Fruit fly (Drosophila melanogaster) whole organism, wandering third instar larva: Measurements from ENCODE around the gene Pka-C1.

Source experiments
- CG32264 ChIP-seq: fragments of 200-800 bp; sonication (Bioruptor generic); optimal IDR thresholded peaks from 2 replicates; lab custom pipeline; 2016; ENCODE audit warnings: missing biosample characterization, missing genetic modification characterization
- CG9705 ChIP-seq: fragments of 200-800 bp; sonication (Bioruptor generic); optimal IDR thresholded peaks from 2 replicates; lab custom pipeline; 2018; ENCODE audit warnings: missing biosample characterization, mild to moderate bottlenecking, missing genetic modification characterization
- CrebA ChIP-seq: fragments of 200-800 bp; sonication (Bioruptor generic); optimal IDR thresholded peaks from 2 replicates; lab custom pipeline; 2016; ENCODE audit warnings: missing biosample characterization, mild to moderate bottlenecking, missing genetic modification characterization, borderline replicate concordance
- Dfd ChIP-seq: fragments of >200 bp; optimal IDR thresholded peaks from 2 replicates; lab custom pipeline; 2017; ENCODE audit warnings: missing biosample characterization, missing genetic modification characterization
- Dif ChIP-seq: fragments of 200-275, 200-300 bp; sonication (Bioruptor generic); optimal IDR thresholded peaks from 2 replicates; lab custom pipeline; 2018; ENCODE audit warnings: missing biosample characterization, missing genetic modification characterization; ENCODE audit not compliant: partially characterized antibody
- HLH106 ChIP-seq: fragments of 200-800 bp; optimal IDR thresholded peaks from 3 replicates; lab custom pipeline; 2019; ENCODE audit warnings: missing biosample characterization, mild to moderate bottlenecking, missing genetic modification characterization, moderate library complexity
- Hnf4 ChIP-seq: fragments of 200-800 bp; sonication (Bioruptor generic); optimal IDR thresholded peaks from 2 replicates; lab custom pipeline; 2016; ENCODE audit warnings: missing biosample characterization, mild to moderate bottlenecking, missing genetic modification characterization
- Hr78 ChIP-seq: fragments of >200 bp; optimal IDR thresholded peaks from 2 replicates; lab custom pipeline; 2017; ENCODE audit warnings: missing biosample characterization, missing genetic modification characterization
- Hr83 ChIP-seq: fragments of 200-300 bp; sonication (Bioruptor generic); optimal IDR thresholded peaks from 2 replicates; lab custom pipeline; 2016; ENCODE audit warnings: missing biosample characterization, mild to moderate bottlenecking, missing genetic modification characterization, moderate library complexity; ENCODE audit not compliant: poor library complexity, severe bottlenecking
- Jra ChIP-seq: sonication (Bioruptor generic); optimal IDR thresholded peaks from 2 replicates; lab custom pipeline; 2016; ENCODE audit warnings: missing biosample characterization, missing genetic modification characterization
- Myc ChIP-seq: fragments of >200 bp; optimal IDR thresholded peaks from 2 replicates; lab custom pipeline; 2017
- N ChIP-seq: fragments of >200 bp; optimal IDR thresholded peaks from 2 replicates; lab custom pipeline; 2018; ENCODE audit warnings: missing biosample characterization, missing external identifiers, missing genetic modification characterization
- OdsH ChIP-seq: fragments of 200-800 bp; sonication (Bioruptor generic); optimal IDR thresholded peaks from 2 replicates; lab custom pipeline; 2016; ENCODE audit warnings: missing biosample characterization, mild to moderate bottlenecking, missing genetic modification characterization
- Rel ChIP-seq, 2 experiments: fragments of 200-800 bp; sonication (Bioruptor generic) in 1 of 2; optimal IDR thresholded peaks; 2 replicates in 1 of 2; 3 replicates in 1 of 2; lab custom pipeline; 2016 to 2019; ENCODE audit warnings: mild to moderate bottlenecking in 2 of 2, missing biosample characterization in 2 of 2, missing genetic modification characterization in 2 of 2, moderate library complexity in 1 of 2
- Vsx2 ChIP-seq: fragments of 200-300, 225-300 bp; sonication (Bioruptor generic); optimal IDR thresholded peaks from 2 replicates; lab custom pipeline; 2018; ENCODE audit warnings: missing biosample characterization, missing genetic modification characterization; ENCODE audit not compliant: partially characterized antibody
- br ChIP-seq: fragments of 200-800 bp; sonication (Bioruptor generic); optimal IDR thresholded peaks from 2 replicates; lab custom pipeline; 2016; ENCODE audit warnings: missing biosample characterization, missing genetic modification characterization
- brk ChIP-seq: fragments of 200-800 bp; sonication (Bioruptor generic); optimal IDR thresholded peaks from 2 replicates; lab custom pipeline; 2016; ENCODE audit warnings: missing biosample characterization, mild to moderate bottlenecking, missing genetic modification characterization
- dl ChIP-seq, 2 experiments: fragments of 175-275, 200-275 bp in 1 of 2; fragments of 200-275 bp in 1 of 2; sonication (Bioruptor generic); optimal IDR thresholded peaks; lab custom pipeline; 2018; ENCODE audit warnings: mild to moderate bottlenecking in 2 of 2, missing biosample characterization in 2 of 2, missing genetic modification characterization in 2 of 2, moderate library complexity in 2 of 2; ENCODE audit not compliant: partially characterized antibody in 2 of 2, insufficient read depth in 1 of 2
- dmrt93B ChIP-seq: fragments of 200-800 bp; sonication (Bioruptor generic); optimal IDR thresholded peaks from 2 replicates; lab custom pipeline; 2018; ENCODE audit warnings: missing biosample characterization, mild to moderate bottlenecking, missing genetic modification characterization
- dsf ChIP-seq: sonication (Bioruptor generic); optimal IDR thresholded peaks from 2 replicates; lab custom pipeline; 2016; ENCODE audit warnings: missing biosample characterization, missing genetic modification characterization, borderline replicate concordance
- ey ChIP-seq: fragments of 200-800 bp; sonication (Bioruptor generic); optimal IDR thresholded peaks from 2 replicates; lab custom pipeline; 2016; ENCODE audit warnings: missing biosample characterization, missing genetic modification characterization
- fru ChIP-seq: fragments of 200-800 bp; sonication (Bioruptor generic); optimal IDR thresholded peaks from 3 replicates; lab custom pipeline; 2016; ENCODE audit warnings: missing biosample characterization, mild to moderate bottlenecking, missing genetic modification characterization
- h ChIP-seq: fragments of 200-800 bp; sonication (Bioruptor generic); optimal IDR thresholded peaks from 3 replicates; lab custom pipeline; 2016; ENCODE audit warnings: missing biosample characterization, mild to moderate bottlenecking, missing genetic modification characterization
- jim ChIP-seq: fragments of 175-275, 200-325 bp; sonication (Bioruptor generic); optimal IDR thresholded peaks from 2 replicates; lab custom pipeline; 2016; ENCODE audit warnings: missing biosample characterization, mild to moderate bottlenecking, missing genetic modification characterization
- lola ChIP-seq: fragments of >200 bp; optimal IDR thresholded peaks from 2 replicates; lab custom pipeline; 2017; ENCODE audit warnings: missing biosample characterization, missing genetic modification characterization
- pan ChIP-seq: fragments of >200 bp; optimal IDR thresholded peaks from 2 replicates; lab custom pipeline; 2017
- psq ChIP-seq: fragments of 200-800 bp; sonication (Bioruptor generic); optimal IDR thresholded peaks from 3 replicates; lab custom pipeline; 2017; ENCODE audit warnings: missing biosample characterization, mild to moderate bottlenecking, missing genetic modification characterization, moderate library complexity
- rgr ChIP-seq: fragments of 200-800 bp; sonication (Bioruptor generic); optimal IDR thresholded peaks from 3 replicates; lab custom pipeline; 2016; ENCODE audit warnings: missing biosample characterization, mild to moderate bottlenecking, missing genetic modification characterization
- sage ChIP-seq: fragments of 200-800 bp; sonication (Bioruptor generic); optimal IDR thresholded peaks from 2 replicates; lab custom pipeline; 2016; ENCODE audit warnings: missing biosample characterization, mild to moderate bottlenecking, missing genetic modification characterization
- tai ChIP-seq: sonication (Bioruptor generic); optimal IDR thresholded peaks from 2 replicates; lab custom pipeline; 2016; ENCODE audit warnings: missing biosample characterization, missing genetic modification characterization
- usp ChIP-seq: fragments of >200 bp; optimal IDR thresholded peaks from 2 replicates; lab custom pipeline; 2017; ENCODE audit warnings: missing biosample characterization, missing genetic modification characterization
- woc ChIP-seq: sonication (Bioruptor generic); optimal IDR thresholded peaks from 2 replicates; lab custom pipeline; 2016; ENCODE audit warnings: missing biosample characterization, mild to moderate bottlenecking, missing genetic modification characterization

Pka-C1 gene

DNA sequence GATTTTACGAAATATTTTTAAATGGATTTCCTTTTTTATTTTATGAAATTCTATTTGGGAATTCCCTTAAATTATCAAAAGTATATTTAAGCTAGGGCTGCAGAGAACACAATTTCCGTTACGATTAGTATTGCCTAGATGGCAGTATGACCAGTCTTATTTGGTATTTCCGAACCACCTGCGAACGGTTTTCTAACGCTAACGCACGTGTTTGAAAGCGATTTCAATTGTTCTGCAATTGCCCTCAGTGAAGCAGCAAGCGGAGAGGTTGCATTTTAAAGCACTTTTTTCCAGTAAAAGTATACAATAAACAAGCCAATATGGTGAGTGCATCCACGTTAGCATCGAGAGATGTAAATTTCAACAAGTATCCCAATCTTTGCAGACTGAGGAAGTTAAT, 518 bp upstream of the Pka-C1 start, which contains the start of gene hoip:
TSS of gene hoip (plus strand) at position 177 of the 400 bp plus-strand sequence.
- no peak for TF ChIP-seq Hr83 (GFP tag; lab: Kevin White, UChicago)
- TF ChIP-seq Rel (GFP tag; optimal IDR thresholded peaks at IDR 0.05; lab: Kevin White, UChicago) = no peak
- TF ChIP-seq Rel (tag; optimal IDR thresholded peaks at IDR 0.05; lab: Kevin White, UChicago) = peak; percentile 63
- no peak for TF ChIP-seq woc (GFP tag; lab: Kevin White, UChicago)
- no peak for TF ChIP-seq Dif (GFP tag; lab: Kevin White, UChicago)
- no peak for TF ChIP-seq fru
- no peak for TF ChIP-seq pan
- no peak for TF ChIP-seq ey (GFP tag; lab: Kevin White, UChicago)
- peak; percentile 14 for TF ChIP-seq Hnf4 (GFP tag; lab: Kevin White, UChicago)
- no peak for TF ChIP-seq lola (GFP tag; lab: Kevin White, UChicago)
- no peak for TF ChIP-seq psq (GFP tag; lab: Kevin White, UChicago)
- no peak for TF ChIP-seq N (GFP tag; lab: Kevin White, UChicago)
- no peak for TF ChIP-seq tai (GFP tag; lab: Kevin White, UChicago)
- TF ChIP-seq Vsx2 = no peak
- no peak for TF ChIP-seq Hr78
- no peak for TF ChIP-seq CG9705 (GFP tag; lab: Kevin White, UChicago)
- peak; percentile 43 for TF ChIP-seq brk (GFP tag; lab: Kevin White, UChicago)
- no peak for TF ChIP-seq dl (GFP tag; optimal IDR thresholded peaks at IDR 0.05; lab: Kevin White, UChicago; ENCODE audit: insufficient read depth in 1 of 2, partially characterized antibody in 2 of 2)

DNA sequence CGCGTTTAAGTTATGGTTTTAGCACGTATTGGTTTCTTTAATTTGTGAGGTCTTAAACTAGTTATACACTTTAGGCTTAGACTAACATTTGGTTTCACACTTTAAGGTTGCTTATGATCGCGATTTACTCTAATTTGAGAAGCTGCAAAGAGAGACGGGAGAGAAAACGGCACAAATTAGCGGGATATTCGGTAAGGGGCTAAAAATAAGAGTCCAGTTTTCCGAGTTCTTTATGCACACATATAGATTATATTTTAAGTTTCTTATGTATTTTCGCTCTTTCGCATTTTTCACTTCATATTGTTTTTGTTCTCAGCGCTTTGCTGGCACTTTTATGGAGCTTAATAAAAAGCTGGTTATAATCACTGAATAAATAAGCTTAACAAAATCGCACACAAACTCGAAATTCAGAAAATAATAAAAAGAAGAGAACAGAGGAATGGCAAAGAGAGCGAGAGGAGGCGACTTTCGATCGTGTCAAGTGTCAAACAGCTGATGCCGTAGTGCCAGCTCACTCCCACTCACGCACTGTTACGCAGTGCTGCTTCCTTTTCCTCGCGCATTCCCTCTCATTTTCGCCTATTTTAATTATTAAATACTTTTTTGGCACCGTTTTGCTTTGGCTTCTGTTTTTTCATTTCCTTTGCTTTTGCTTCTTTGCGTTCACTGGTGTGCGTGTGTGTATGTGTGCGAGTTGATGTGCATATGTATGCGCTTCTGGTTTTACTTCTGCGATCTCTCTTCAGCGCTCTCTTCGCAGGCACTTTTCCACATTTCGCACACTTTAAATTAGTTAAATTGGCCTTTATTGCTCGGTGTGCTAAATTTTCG, 790 bp downstream of the Pka-C1 start:
- no peak for TF ChIP-seq dsf (GFP tag; lab: Kevin White, UChicago)
- TF ChIP-seq dmrt93B (GFP tag; lab: Kevin White, UChicago) = no peak
- TF ChIP-seq sage (GFP tag; lab: Kevin White, UChicago) = peak; percentile 73
- no peak for TF ChIP-seq usp
- peak; percentile 83 for TF ChIP-seq N (GFP tag; lab: Kevin White, UChicago)
- TF ChIP-seq Dif (GFP tag; lab: Kevin White, UChicago) = peak; percentile 10
- peak; percentile 37 for TF ChIP-seq brk (GFP tag; lab: Kevin White, UChicago)
- TF ChIP-seq br (GFP tag; lab: Kevin White, UChicago) = peak; percentile 45
- no peak for TF ChIP-seq h
- TF ChIP-seq rgr = peak; percentile 17
- TF ChIP-seq Hr78 = no peak
- TF ChIP-seq CrebA (GFP tag; lab: Kevin White, UChicago) = no peak
- TF ChIP-seq CG32264 (GFP tag; lab: Kevin White, UChicago) = peak; percentile 49
- peak; percentile 78 for TF ChIP-seq psq (GFP tag; lab: Kevin White, UChicago)
- peak; percentile 9 for TF ChIP-seq Rel (GFP tag; optimal IDR thresholded peaks at IDR 0.05; lab: Kevin White, UChicago)
- TF ChIP-seq Rel (tag; optimal IDR thresholded peaks at IDR 0.05; lab: Kevin White, UChicago) = no peak
- no peak for TF ChIP-seq pan

DNA sequence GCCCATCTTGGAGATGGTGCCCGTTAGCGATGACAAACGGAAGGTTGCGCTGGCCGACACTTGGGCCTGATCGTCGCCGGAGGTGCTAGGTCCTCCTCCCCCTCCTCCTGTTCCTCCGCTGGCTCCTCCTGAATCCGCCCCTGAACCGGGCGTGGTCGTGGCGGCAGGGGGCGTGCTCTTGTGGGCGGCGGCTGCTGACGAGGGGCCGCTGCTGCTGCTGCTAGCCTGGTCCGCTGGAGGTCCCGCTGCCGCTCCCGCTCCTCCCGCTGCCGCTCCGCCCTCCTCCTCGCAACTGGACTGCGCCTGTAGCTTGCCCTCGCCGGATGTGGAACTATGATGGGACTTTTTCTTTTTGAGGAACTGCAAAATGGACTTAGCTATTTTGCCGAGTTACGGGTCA, 1.5 kb downstream of the Pka-C1 start:
- TF ChIP-seq Dfd = peak; percentile 92
- no peak for TF ChIP-seq tai (GFP tag; lab: Kevin White, UChicago)
- TF ChIP-seq, all 38 proteins: peak for 1

DNA sequence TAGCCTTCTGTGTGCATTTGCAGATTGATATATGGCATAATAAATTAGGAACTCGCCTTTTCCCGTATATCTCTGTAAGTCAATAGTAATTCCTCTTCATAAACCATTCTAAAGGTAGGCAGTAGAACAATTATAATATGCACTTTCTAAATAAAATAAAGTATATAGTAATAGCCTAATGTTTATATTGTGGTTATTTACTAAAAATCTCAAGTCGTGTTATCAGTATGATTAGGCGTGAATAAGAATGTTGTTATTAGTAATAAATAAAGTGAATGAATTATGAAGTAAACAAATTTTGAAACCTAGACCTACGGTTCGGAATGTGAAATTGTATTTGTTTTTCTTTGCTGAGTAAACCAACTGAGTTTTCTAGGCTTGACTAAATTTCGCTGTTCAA, 3.4 kb downstream of the Pka-C1 start:
- TF ChIP-seq woc (GFP tag; lab: Kevin White, UChicago) = no peak
- TF ChIP-seq Hr78 = no peak
- no peak for TF ChIP-seq Jra (GFP tag; lab: Kevin White, UChicago)
- TF ChIP-seq Dfd = no peak
- no peak for TF ChIP-seq jim (GFP tag; lab: Kevin White, UChicago)
- no peak for TF ChIP-seq CG9705 (GFP tag; lab: Kevin White, UChicago)
- no peak for TF ChIP-seq Vsx2
- TF ChIP-seq OdsH (GFP tag; lab: Kevin White, UChicago) = no peak
- no peak for TF ChIP-seq psq (GFP tag; lab: Kevin White, UChicago)
- TF ChIP-seq Myc = no peak
- TF ChIP-seq tai (GFP tag; lab: Kevin White, UChicago) = no peak
- TF ChIP-seq HLH106 (tag; lab: Kevin White, UChicago) = no peak
- no peak for TF ChIP-seq CrebA (GFP tag; lab: Kevin White, UChicago)
- TF ChIP-seq usp = no peak
